Worm (Caenorhabditis elegans) whole organism, L2 larva: ENCODE data around the gene F02H6.3.

Source experiments
- elt-1 ChIP-seq: fragments of 150-350 bp; optimal IDR thresholded peaks from 2 replicates; lab custom pipeline; 2014; ENCODE audit warnings: missing biosample characterization, missing genetic modification characterization
- nhr-12 ChIP-seq: fragments of 150-350 bp; optimal IDR thresholded peaks from 2 replicates; lab custom pipeline; 2014; ENCODE audit warnings: missing biosample characterization, missing genetic modification characterization
- nhr-23 ChIP-seq: fragments of 150-350 bp; optimal IDR thresholded peaks from 2 replicates; lab custom pipeline; 2014; ENCODE audit warnings: missing biosample characterization, missing genetic modification reagents, missing genetic modification characterization
- skn-1 ChIP-seq: sonication (generic microtip); optimal IDR thresholded peaks from 2 replicates; lab custom pipeline; 2017; ENCODE audit warnings: missing biosample characterization, missing genetic modification characterization

ce11 chrIV:14244357-14244756 lies 41.1 kb downstream of the F02H6.3 start, which contains the start of gene Y64G10A.2:
- TF ChIP-seq nhr-12 (tag; lab: Kevin White, UChicago) (no peak), nhr-23 (no peak), skn-1 (tag; lab: Kevin White, UChicago) (no peak), elt-1 (tag; lab: Kevin White, UChicago) (no peak)
